Fruit fly (Drosophila melanogaster) whole organism, prepupa: Measurements from ENCODE around the gene Lipt2.
A peak's percentile ranks its signal among the peaks of the same experiment; 100 is the strongest.

ENCODE experiments used
- Blimp-1 ChIP-seq: fragments of 200-800 bp; sonication (Bioruptor generic); optimal IDR thresholded peaks from 3 replicates; lab custom pipeline; 2017; ENCODE audit warnings: missing biosample characterization, missing genetic modification characterization, mild to moderate bottlenecking, moderate library complexity, missing genetic modification reagents
- CG10631 ChIP-seq: fragments of 200-800 bp; sonication (Bioruptor generic); optimal IDR thresholded peaks from 2 replicates; lab custom pipeline; 2016; ENCODE audit warnings: missing biosample characterization, missing genetic modification characterization
- CG11294 ChIP-seq: fragments of 200-800 bp; sonication (Bioruptor generic); IDR thresholded peaks from 2 replicates; pipeline ENCODE4 v1.3.6; 2022; ENCODE audit warnings: missing biosample characterization, missing genetic modification characterization
- CG11762 ChIP-seq: fragments of 200-800 bp; sonication (Bioruptor generic); optimal IDR thresholded peaks from 3 replicates; lab custom pipeline; 2016; ENCODE audit warnings: missing biosample characterization, missing genetic modification characterization; ENCODE audit not compliant: insufficient read depth
- CG11902 ChIP-seq: fragments of 200-800 bp; sonication (Bioruptor generic); optimal IDR thresholded peaks from 3 replicates; lab custom pipeline; 2016; ENCODE audit warnings: missing biosample characterization, missing genetic modification characterization
- CG15336 ChIP-seq: fragments of 200-800 bp; sonication (Bioruptor generic); IDR thresholded peaks from 2 replicates; pipeline ENCODE4 v1.3.6; 2022; ENCODE audit warnings: missing biosample characterization, missing genetic modification characterization
- CG3032 ChIP-seq: fragments of 200-800 bp; optimal IDR thresholded peaks from 2 replicates; lab custom pipeline; 2019; ENCODE audit warnings: missing biosample characterization, mild to moderate bottlenecking, missing genetic modification characterization, moderate library complexity
- CG31627 ChIP-seq: fragments of 200-800 bp; sonication (Bioruptor generic); optimal IDR thresholded peaks from 3 replicates; lab custom pipeline; 2016; ENCODE audit warnings: missing biosample characterization, missing genetic modification characterization
- CG32006 ChIP-seq: fragments of 200-800 bp; sonication (Bioruptor generic); optimal IDR thresholded peaks from 3 replicates; lab custom pipeline; 2017; ENCODE audit warnings: missing biosample characterization, mild to moderate bottlenecking, missing genetic modification characterization
- CG34406 ChIP-seq: fragments of 200-800 bp; sonication (Bioruptor generic); optimal IDR thresholded peaks from 3 replicates; lab custom pipeline; 2016; ENCODE audit warnings: missing biosample characterization, missing genetic modification characterization
- CG3919 ChIP-seq: fragments of 200-800 bp; sonication (Bioruptor generic); optimal IDR thresholded peaks from 3 replicates; lab custom pipeline; 2016; ENCODE audit warnings: missing biosample characterization, missing genetic modification characterization
- CG6163 ChIP-seq: fragments of 200-800 bp; sonication (Bioruptor generic); IDR thresholded peaks from 3 replicates; pipeline ENCODE4 v1.3.6; 2022; ENCODE audit warnings: missing biosample characterization, missing genetic modification characterization
- CG6276 ChIP-seq: fragments of 200-800 bp; sonication (Bioruptor generic); optimal IDR thresholded peaks from 2 replicates; lab custom pipeline; 2017; ENCODE audit warnings: missing biosample characterization, mild to moderate bottlenecking, missing genetic modification characterization
- CG6792 ChIP-seq: fragments of 200-800 bp; sonication (Bioruptor generic); optimal IDR thresholded peaks from 3 replicates; lab custom pipeline; 2016; ENCODE audit warnings: missing biosample characterization, missing genetic modification characterization
- CG6808 ChIP-seq: fragments of 200-800 bp; sonication (Bioruptor generic); optimal IDR thresholded peaks from 3 replicates; lab custom pipeline; 2017; ENCODE audit warnings: missing biosample characterization, missing genetic modification characterization, mild to moderate bottlenecking, moderate library complexity, missing genetic modification reagents
- CG6854 ChIP-seq: fragments of 200-800 bp; sonication (Bioruptor generic); optimal IDR thresholded peaks from 2 replicates; lab custom pipeline; 2017; ENCODE audit warnings: missing biosample characterization, mild to moderate bottlenecking, missing genetic modification characterization
- CG7368 ChIP-seq: fragments of 200-800 bp; sonication (Bioruptor generic); optimal IDR thresholded peaks from 3 replicates; lab custom pipeline; 2016; ENCODE audit warnings: missing biosample characterization, missing genetic modification characterization
- CG8319 ChIP-seq: fragments of 200-800 bp; sonication (Bioruptor generic); optimal IDR thresholded peaks from 3 replicates; lab custom pipeline; 2016; ENCODE audit warnings: missing biosample characterization, missing genetic modification characterization
- CG8632 ChIP-seq: fragments of 200-800 bp; sonication (Bioruptor generic); optimal IDR thresholded peaks from 3 replicates; lab custom pipeline; 2016; ENCODE audit warnings: missing biosample characterization, missing genetic modification characterization
- CG9139 ChIP-seq: fragments of 200-800 bp; sonication (Bioruptor generic); optimal IDR thresholded peaks from 3 replicates; lab custom pipeline; 2017; ENCODE audit warnings: missing biosample characterization, mild to moderate bottlenecking, missing genetic modification characterization
- Eip75B ChIP-seq: fragments of 200-800 bp; sonication (Bioruptor generic); optimal IDR thresholded peaks from 3 replicates; lab custom pipeline; 2016; ENCODE audit warnings: missing biosample characterization, missing genetic modification characterization
- Eip78C ChIP-seq: fragments of 200-800 bp; sonication (Bioruptor generic); peaks from one replicate; lab custom pipeline; 2016; ENCODE audit warnings: missing biosample characterization, missing genetic modification characterization
- Eip93F ChIP-seq: fragments of 200-800 bp; sonication (Bioruptor generic); optimal IDR thresholded peaks from 2 replicates; lab custom pipeline; 2016; ENCODE audit warnings: missing biosample characterization, mild to moderate bottlenecking, missing genetic modification characterization
- Ets21C ChIP-seq: fragments of 200-800 bp; sonication (Bioruptor generic); optimal IDR thresholded peaks from 3 replicates; lab custom pipeline; 2016; ENCODE audit warnings: missing biosample characterization, missing genetic modification characterization
- Ets96B ChIP-seq: fragments of 200-800 bp; optimal IDR thresholded peaks from 2 replicates; lab custom pipeline; 2019; ENCODE audit warnings: missing biosample characterization, mild to moderate bottlenecking, missing genetic modification characterization, moderate library complexity
- Gug ChIP-seq: fragments of 200-800 bp; sonication (Bioruptor generic); IDR thresholded peaks from 2 replicates; pipeline ENCODE4 v1.3.6; 2022; ENCODE audit warnings: missing biosample characterization, missing genetic modification characterization
- Hr4 ChIP-seq: fragments of 200-800 bp; sonication (Bioruptor generic); optimal IDR thresholded peaks from 3 replicates; lab custom pipeline; 2016; ENCODE audit warnings: missing biosample characterization, missing genetic modification characterization
- Lpt ChIP-seq: fragments of 200-800 bp; sonication (Bioruptor generic); optimal IDR thresholded peaks from 3 replicates; lab custom pipeline; 2016; ENCODE audit warnings: missing biosample characterization, missing genetic modification characterization
- Met ChIP-seq: fragments of 200-800 bp; sonication (Bioruptor generic); optimal IDR thresholded peaks from 3 replicates; lab custom pipeline; 2016; ENCODE audit warnings: missing biosample characterization, missing genetic modification characterization
- OdsH ChIP-seq: fragments of 200-800 bp; sonication (Bioruptor generic); optimal IDR thresholded peaks from 3 replicates; lab custom pipeline; 2016; ENCODE audit warnings: missing biosample characterization, missing genetic modification characterization
- Smox ChIP-seq: fragments of 200-800 bp; sonication (Bioruptor generic); optimal IDR thresholded peaks from 3 replicates; lab custom pipeline; 2016; ENCODE audit warnings: missing biosample characterization, missing genetic modification characterization
- Sox102F ChIP-seq: fragments of 200-800 bp; sonication (Bioruptor generic); optimal IDR thresholded peaks from 2 replicates; lab custom pipeline; 2016; ENCODE audit warnings: missing biosample characterization, mild to moderate bottlenecking, missing genetic modification characterization
- Sox14 ChIP-seq: fragments of 200-800 bp; sonication (Bioruptor generic); optimal IDR thresholded peaks from 3 replicates; lab custom pipeline; 2016; ENCODE audit warnings: missing biosample characterization, missing genetic modification characterization
- achi ChIP-seq: fragments of 200-800 bp; sonication (Bioruptor generic); optimal IDR thresholded peaks from 3 replicates; lab custom pipeline; 2016; ENCODE audit warnings: missing biosample characterization, missing genetic modification characterization
- acj6 ChIP-seq: fragments of 200-800 bp; sonication (Bioruptor generic); optimal IDR thresholded peaks from 3 replicates; lab custom pipeline; 2016; ENCODE audit warnings: missing biosample characterization, missing genetic modification characterization
- cyc ChIP-seq: fragments of 200-800 bp; sonication (Bioruptor generic); optimal IDR thresholded peaks from 3 replicates; lab custom pipeline; 2016; ENCODE audit warnings: missing biosample characterization, missing genetic modification characterization
- dac ChIP-seq: fragments of 200-800 bp; sonication (Bioruptor generic); optimal IDR thresholded peaks from 2 replicates; lab custom pipeline; 2017; ENCODE audit warnings: missing biosample characterization, mild to moderate bottlenecking, missing genetic modification characterization
- dsx ChIP-seq: fragments of 200-800 bp; optimal IDR thresholded peaks from 3 replicates; lab custom pipeline; 2019; ENCODE audit warnings: missing biosample characterization, mild to moderate bottlenecking, missing genetic modification characterization, moderate library complexity; ENCODE audit not compliant: poor library complexity, severe bottlenecking
- eg ChIP-seq: fragments of 200-800 bp; sonication (Bioruptor generic); IDR thresholded peaks from 3 replicates; pipeline ENCODE4 v1.3.6; 2022; ENCODE audit warnings: missing biosample characterization, missing genetic modification characterization
- fd85E ChIP-seq: fragments of 200-800 bp; sonication (Bioruptor generic); optimal IDR thresholded peaks from 3 replicates; lab custom pipeline; 2016; ENCODE audit warnings: missing biosample characterization, missing genetic modification characterization
- fkh ChIP-seq: fragments of 200-800 bp; sonication (Bioruptor generic); optimal IDR thresholded peaks from 3 replicates; lab custom pipeline; 2017; ENCODE audit warnings: missing biosample characterization, mild to moderate bottlenecking, missing genetic modification characterization, moderate library complexity
- lz ChIP-seq: fragments of 200-800 bp; sonication (Bioruptor generic); optimal IDR thresholded peaks from 3 replicates; lab custom pipeline; 2016; ENCODE audit warnings: missing biosample characterization, missing genetic modification characterization
- net ChIP-seq: fragments of 200-800 bp; sonication (Bioruptor generic); optimal IDR thresholded peaks from 3 replicates; lab custom pipeline; 2016; ENCODE audit warnings: missing biosample characterization, missing genetic modification characterization
- pdm3 ChIP-seq: fragments of 200-800 bp; sonication (Bioruptor generic); optimal IDR thresholded peaks from 3 replicates; lab custom pipeline; 2016; ENCODE audit warnings: missing biosample characterization, missing genetic modification characterization
- salr ChIP-seq, 2 experiments: fragments of 200-800 bp; sonication (Bioruptor generic); optimal IDR thresholded peaks; 3 replicates each; lab custom pipeline; 2016 to 2018; ENCODE audit warnings: missing biosample characterization in 2 of 2, missing genetic modification characterization in 2 of 2, mild to moderate bottlenecking in 1 of 2
- ss ChIP-seq, 2 experiments: fragments of 200-800 bp; sonication (Bioruptor generic); optimal IDR thresholded peaks; 2 replicates in 1 of 2; 3 replicates in 1 of 2; lab custom pipeline; 2017 to 2018; ENCODE audit warnings: mild to moderate bottlenecking in 2 of 2, missing biosample characterization in 2 of 2, missing genetic modification characterization in 2 of 2, moderate library complexity in 1 of 2
- svp ChIP-seq: fragments of 200-800 bp; sonication (Bioruptor generic); peaks from one replicate; lab custom pipeline; 2016; ENCODE audit warnings: missing biosample characterization, missing genetic modification characterization
- topi ChIP-seq: fragments of 200-800 bp; sonication (Bioruptor generic); optimal IDR thresholded peaks from 3 replicates; lab custom pipeline; 2016; ENCODE audit warnings: missing biosample characterization, missing genetic modification characterization
- vri ChIP-seq: fragments of 200-800 bp; sonication (Bioruptor generic); optimal IDR thresholded peaks from 3 replicates; lab custom pipeline; 2016; ENCODE audit warnings: missing biosample characterization, mild to moderate bottlenecking, missing genetic modification characterization

Gene Lipt2

DNA sequence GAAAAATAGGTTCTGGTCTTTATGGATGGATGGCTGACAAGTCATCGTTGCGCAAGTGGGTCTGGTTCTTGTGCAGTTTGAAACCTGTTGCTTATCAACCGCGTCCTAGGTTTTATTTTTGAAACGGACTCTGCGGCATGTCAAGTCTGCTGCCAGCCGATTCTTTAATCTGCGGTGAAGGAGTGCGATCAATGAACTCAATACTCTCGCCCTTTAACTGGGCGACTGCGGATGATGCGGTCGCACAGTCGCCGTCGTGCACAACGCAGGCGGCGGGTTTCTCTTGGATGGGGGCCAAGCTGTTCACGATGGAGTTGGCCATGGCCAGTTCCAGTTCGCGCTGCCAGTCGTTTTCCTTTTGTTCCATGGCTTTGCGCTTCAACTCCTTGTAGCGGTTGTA is 29.8 kb downstream of the Lipt2 start:
- TF ChIP-seq CG6854 (no peak), svp (peak; percentile 60)
- TF ChIP-seq, all 60 proteins: peak for 1

DNA sequence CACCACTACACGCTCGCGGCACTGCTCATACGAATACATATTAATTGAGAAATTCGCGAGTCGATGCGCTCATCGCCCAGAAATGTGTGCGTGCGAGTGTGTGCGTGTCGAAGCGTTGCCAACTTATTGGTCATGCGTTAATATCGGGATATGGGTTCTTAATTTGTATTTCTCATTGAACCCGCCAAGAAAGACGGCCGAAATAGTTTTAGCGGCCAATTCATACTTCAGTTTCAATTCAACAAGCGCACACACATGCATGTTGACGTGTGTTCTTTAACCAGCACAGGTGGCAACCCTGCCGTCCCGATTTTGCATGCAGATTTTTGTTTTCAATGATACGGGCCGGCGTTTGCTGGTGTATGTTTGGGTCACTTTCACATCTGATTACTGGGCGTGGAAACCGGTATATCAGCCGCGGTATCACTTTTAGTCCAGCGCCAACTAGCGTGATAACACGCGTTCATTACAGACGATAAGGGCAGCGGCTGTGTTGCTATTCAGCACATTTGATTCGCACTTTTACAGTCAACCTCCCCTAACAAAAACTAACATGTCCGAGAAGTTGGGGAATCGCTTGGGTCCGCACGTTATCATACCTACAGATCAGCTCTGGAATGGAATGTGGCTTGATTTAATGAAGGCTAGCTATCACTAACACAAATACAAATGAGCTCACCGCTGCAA is 33.3 kb downstream of the Lipt2 start:
- peak; percentile 57 for TF ChIP-seq Eip75B
- TF ChIP-seq Eip93F = peak; percentile 19
- TF ChIP-seq CG31627 (GFP tag; lab: Kevin White, UChicago) = peak; percentile 47
- peak; percentile 45 for TF ChIP-seq Ets21C (GFP tag; lab: Kevin White, UChicago)
- TF ChIP-seq CG11902 (GFP tag; lab: Kevin White, UChicago) = peak; percentile 9
- peak; percentile 55 for TF ChIP-seq CG7368 (GFP tag; lab: Kevin White, UChicago)
- TF ChIP-seq CG8632 (GFP tag; lab: Kevin White, UChicago) = no peak
- no peak for TF ChIP-seq CG11294 (GFP tag; lab: Robert Waterston, UW)
- peak; percentile 35 for TF ChIP-seq CG34406 (GFP tag; lab: Kevin White, UChicago)
- peak; percentile 92 for TF ChIP-seq svp
- TF ChIP-seq CG3032 (tag; lab: Kevin White, UChicago) = peak; percentile 3
- TF ChIP-seq CG11762 (GFP tag; lab: Kevin White, UChicago) = peak; percentile 25
- TF ChIP-seq topi (GFP tag; lab: Kevin White, UChicago) = peak; percentile 49
- TF ChIP-seq CG6163 (GFP tag; lab: Robert Waterston, UW) = peak; percentile 65
- peak; percentile 28 for TF ChIP-seq lz (GFP tag; lab: Kevin White, UChicago)
- peak; percentile 43 for TF ChIP-seq cyc
- TF ChIP-seq salr (GFP tag; optimal IDR thresholded peaks at IDR 0.05; lab: Kevin White, UChicago) = peak; percentile 1 to 43
- TF ChIP-seq achi (GFP tag; lab: Kevin White, UChicago) = peak; percentile 38
- no peak for TF ChIP-seq CG6808 (GFP tag; lab: Kevin White, UChicago)
- no peak for TF ChIP-seq Met
- peak; percentile 59 for TF ChIP-seq pdm3 (GFP tag; lab: Kevin White, UChicago)
- TF ChIP-seq CG6276 (GFP tag; lab: Kevin White, UChicago) = peak; percentile 26
- no peak for TF ChIP-seq Sox102F (GFP tag; lab: Kevin White, UChicago)
- no peak for TF ChIP-seq Lpt (GFP tag; lab: Kevin White, UChicago)
- no peak for TF ChIP-seq CG8319 (GFP tag; lab: Kevin White, UChicago)
- TF ChIP-seq dsx = peak; percentile 32
- TF ChIP-seq Ets96B (tag; lab: Kevin White, UChicago) = peak; percentile 0
- TF ChIP-seq net = peak; percentile 49
- peak; percentile 2 for TF ChIP-seq CG6854
- peak; percentile 49 for TF ChIP-seq CG6792 (GFP tag; lab: Kevin White, UChicago)
- peak; percentile 37 for TF ChIP-seq CG10631 (GFP tag; lab: Kevin White, UChicago)
- TF ChIP-seq ss (GFP tag; optimal IDR thresholded peaks at IDR 0.05; lab: Kevin White, UChicago) = peak; percentile 29 to 36
- TF ChIP-seq CG32006 (GFP tag; lab: Kevin White, UChicago) = peak; percentile 50
- peak; percentile 94 for TF ChIP-seq Blimp-1
- no peak for TF ChIP-seq Gug (GFP tag; lab: Robert Waterston, UW)
- TF ChIP-seq Hr4 (GFP tag; lab: Kevin White, UChicago) = peak; percentile 45
- peak; percentile 51 for TF ChIP-seq CG3919 (GFP tag; lab: Kevin White, UChicago)
- TF ChIP-seq fkh = no peak
- TF ChIP-seq dac (GFP tag; lab: Kevin White, UChicago) = no peak
- TF ChIP-seq CG15336 (GFP tag; lab: Robert Waterston, UW) = peak; percentile 45
- peak; percentile 41 for TF ChIP-seq OdsH (GFP tag; lab: Kevin White, UChicago)
- peak; percentile 95 for TF ChIP-seq vri (GFP tag; lab: Kevin White, UChicago)
- TF ChIP-seq eg (GFP tag; lab: Robert Waterston, UW) = peak; percentile 35
- TF ChIP-seq CG9139 = no peak
- TF ChIP-seq acj6 = peak; percentile 40
- TF ChIP-seq fd85E (GFP tag; lab: Kevin White, UChicago) = no peak
- peak; percentile 47 for TF ChIP-seq Smox
- TF ChIP-seq Sox14 (GFP tag; lab: Kevin White, UChicago) = peak; percentile 29
- peak; percentile 86 for TF ChIP-seq Eip78C (GFP tag; lab: Kevin White, UChicago)
